Worm (Caenorhabditis elegans) whole organism, late embryonic: ENCODE measurements around the gene dhs-12.

Source experiments
- madf-2 ChIP-seq: sonication (generic microtip); optimal IDR thresholded peaks from 2 replicates; lab custom pipeline; 2017; ENCODE audit warnings: missing genetic modification characterization, missing compliant biosample characterization
- rnt-1 ChIP-seq: sonication (generic microtip); optimal IDR thresholded peaks from 2 replicates; lab custom pipeline; 2016; ENCODE audit warnings: missing genetic modification characterization, missing compliant biosample characterization

ce11 chrIV:10190586-10190985, 48.3 kb downstream of the dhs-12 start:
- no peak for TF ChIP-seq rnt-1 (tag; lab: Kevin White, UChicago)
- TF ChIP-seq madf-2 = no peak
